Fruit fly (Drosophila melanogaster): Measurements from ENCODE around the gene Pvf3.

The Pvf3 gene

DNA sequence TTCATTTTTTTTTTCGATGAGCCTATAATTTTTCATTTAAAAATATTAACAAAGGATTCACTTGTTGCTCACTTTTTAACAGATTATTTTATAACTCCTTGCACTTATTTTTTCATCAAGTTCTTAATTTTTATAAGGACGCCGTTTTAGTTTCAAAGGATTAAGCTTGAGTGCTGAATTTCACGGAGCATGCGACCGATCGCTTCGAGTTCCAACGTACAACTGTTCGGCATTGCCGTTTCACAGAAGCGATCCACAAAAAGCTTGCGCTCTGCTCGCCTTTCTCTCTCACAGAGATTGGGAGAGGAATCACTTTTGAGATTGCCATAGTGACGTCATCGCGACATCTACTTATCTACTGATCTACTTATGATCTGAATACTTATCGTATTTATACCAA, 73.1 kb downstream of the Pvf3 start, which contains the start of gene Pvf2:
Gene Pvf2, minus strand, starts transcription at position 226 of the 400 bp plus-strand sequence.
- no peak for TF ChIP-seq CG7045 (GFP tag; optimal IDR thresholded peaks at IDR 0.05)
- no peak for TF ChIP-seq kay (GFP tag; ENCODE audit: borderline replicate concordance)
- no peak for TF ChIP-seq pad (GFP tag; optimal IDR thresholded peaks at IDR 0.05)
- TF ChIP-seq ovo (GFP tag; optimal IDR thresholded peaks at IDR 0.05), result no peak
- no peak for TF ChIP-seq tj (GFP tag; optimal IDR thresholded peaks at IDR 0.05)
- no peak for TF ChIP-seq CG11617 (GFP tag; optimal IDR thresholded peaks at IDR 0.05)
- TF ChIP-seq CG1620 (GFP tag; optimal IDR thresholded peaks at IDR 0.05), result no peak
- TF ChIP-seq CG33017 (tag; optimal IDR thresholded peaks at IDR 0.05), result no peak
- TF ChIP-seq Crg-1 (GFP tag; optimal IDR thresholded peaks at IDR 0.05), result no peak
- no peak for TF ChIP-seq CG14711 (tag; optimal IDR thresholded peaks at IDR 0.05)
- no peak for TF ChIP-seq CG12768 (GFP tag; optimal IDR thresholded peaks at IDR 0.05)

dm6 chr2L:7082203-7082602, 75.3 kb downstream of the Pvf3 start:
- TF ChIP-seq kay (GFP tag; ENCODE audit: borderline replicate concordance) (no peak), tj (GFP tag; optimal IDR thresholded peaks at IDR 0.05) (no peak), CG12768 (GFP tag; optimal IDR thresholded peaks at IDR 0.05) (no peak), CG1620 (GFP tag; optimal IDR thresholded peaks at IDR 0.05) (no peak), Hr96 (GFP tag; optimal IDR thresholded peaks at IDR 0.05) (no peak), bab1 (GFP tag; optimal IDR thresholded peaks at IDR 0.05) (no peak), ovo (GFP tag; optimal IDR thresholded peaks at IDR 0.05) (no peak), Crg-1 (GFP tag; optimal IDR thresholded peaks at IDR 0.05) (no peak), CG33017 (tag; optimal IDR thresholded peaks at IDR 0.05) (no peak), Mnt (GFP tag; optimal IDR thresholded peaks at IDR 0.05) (no peak), CG14711 (tag; optimal IDR thresholded peaks at IDR 0.05) (no peak)

- TF ChIP-seq Crg-1 (GFP tag; optimal IDR thresholded peaks at IDR 0.05), result no peak
- no peak for TF ChIP-seq cic (GFP tag; optimal IDR thresholded peaks at IDR 0.05)
- TF ChIP-seq tj (GFP tag; optimal IDR thresholded peaks at IDR 0.05), result no peak
- TF ChIP-seq cnc (optimal IDR thresholded peaks at IDR 0.05), result no peak
- TF ChIP-seq CG11617 (GFP tag; optimal IDR thresholded peaks at IDR 0.05), result no peak
- TF ChIP-seq CG12768 (GFP tag; optimal IDR thresholded peaks at IDR 0.05), result no peak
- TF ChIP-seq CG33017 (tag; optimal IDR thresholded peaks at IDR 0.05), result no peak
- TF ChIP-seq pad (GFP tag; optimal IDR thresholded peaks at IDR 0.05), result no peak
- TF ChIP-seq CG14711 (tag; optimal IDR thresholded peaks at IDR 0.05), result no peak
- no peak for TF ChIP-seq kay (GFP tag; ENCODE audit: borderline replicate concordance)
- no peak for TF ChIP-seq CG1620 (GFP tag; optimal IDR thresholded peaks at IDR 0.05)
- TF ChIP-seq CG7101 (tag; optimal IDR thresholded peaks at IDR 0.05), result no peak
- no peak for TF ChIP-seq CG7045 (GFP tag; optimal IDR thresholded peaks at IDR 0.05)
- no peak for TF ChIP-seq Mnt (GFP tag; optimal IDR thresholded peaks at IDR 0.05)
- no peak for TF ChIP-seq toe (GFP tag; optimal IDR thresholded peaks at IDR 0.05)
- TF ChIP-seq CG5204 (GFP tag; optimal IDR thresholded peaks at IDR 0.05), result no peak
- no peak for TF ChIP-seq Hr96 (GFP tag; optimal IDR thresholded peaks at IDR 0.05)
These were observed 76.2 kb downstream of the Pvf3 start for dm6 chr2L:7081307-7081706.

- no peak for TF ChIP-seq CG7045 (GFP tag; optimal IDR thresholded peaks at IDR 0.05)
- TF ChIP-seq CG7101 (tag; optimal IDR thresholded peaks at IDR 0.05), result no peak
- TF ChIP-seq ovo (GFP tag; optimal IDR thresholded peaks at IDR 0.05), result no peak
- TF ChIP-seq cic (GFP tag; optimal IDR thresholded peaks at IDR 0.05), result no peak
- TF ChIP-seq CG1620 (GFP tag; optimal IDR thresholded peaks at IDR 0.05), result no peak
- no peak for TF ChIP-seq cnc (optimal IDR thresholded peaks at IDR 0.05)
- TF ChIP-seq bab1 (GFP tag; optimal IDR thresholded peaks at IDR 0.05), result no peak
- no peak for TF ChIP-seq toe (GFP tag; optimal IDR thresholded peaks at IDR 0.05)
These were observed 80.7 kb downstream of the Pvf3 start for dm6 chr2L:7076804-7077203.

DNA sequence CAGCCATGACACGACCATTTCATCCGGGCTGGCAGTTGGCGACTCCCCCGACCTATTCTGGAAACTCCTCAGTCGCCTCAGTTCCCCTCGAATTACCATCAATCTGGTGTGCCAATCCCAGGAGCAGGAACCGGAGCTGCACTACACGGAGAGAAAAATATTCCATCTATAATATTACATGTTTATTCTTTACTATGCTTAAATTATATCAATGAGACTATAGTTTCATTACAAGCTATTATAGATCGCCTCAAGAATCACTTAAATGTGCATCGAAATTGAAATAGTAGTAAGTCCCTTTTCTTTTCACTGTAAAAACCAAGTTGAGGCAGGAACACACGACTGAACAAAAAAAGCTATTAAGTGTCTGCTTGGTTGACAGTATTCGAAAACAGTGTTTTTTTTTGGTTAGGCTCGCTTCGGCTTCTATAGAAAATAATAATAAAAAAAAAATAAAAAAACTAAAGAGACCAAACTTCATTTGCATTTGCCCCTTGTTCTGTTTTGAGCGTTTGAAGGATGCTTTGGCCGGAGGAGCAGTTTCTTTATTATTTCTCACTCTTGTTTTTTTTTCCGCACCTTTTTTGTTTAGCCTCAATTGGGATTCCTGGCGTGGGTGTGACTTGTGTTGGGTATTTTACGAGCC, 81.3 kb downstream of the Pvf3 start:
- TF ChIP-seq tj (GFP tag; optimal IDR thresholded peaks at IDR 0.05) (no peak), CG12768 (GFP tag; optimal IDR thresholded peaks at IDR 0.05) (no peak), CG7101 (tag; optimal IDR thresholded peaks at IDR 0.05) (no peak), pad (GFP tag; optimal IDR thresholded peaks at IDR 0.05) (no peak), toe (GFP tag; optimal IDR thresholded peaks at IDR 0.05) (no peak), Mnt (GFP tag; optimal IDR thresholded peaks at IDR 0.05) (no peak), kay (GFP tag; ENCODE audit: borderline replicate concordance) (no peak), CG14711 (tag; optimal IDR thresholded peaks at IDR 0.05) (no peak), Hr96 (GFP tag; optimal IDR thresholded peaks at IDR 0.05) (no peak), cic (GFP tag; optimal IDR thresholded peaks at IDR 0.05) (no peak), Clk (GFP tag; optimal IDR thresholded peaks at IDR 0.05) (no peak)

- TF ChIP-seq toe (GFP tag; optimal IDR thresholded peaks at IDR 0.05), result no peak
- TF ChIP-seq Clk (GFP tag; optimal IDR thresholded peaks at IDR 0.05), result no peak
- TF ChIP-seq Mnt (GFP tag; optimal IDR thresholded peaks at IDR 0.05), result no peak
- no peak for TF ChIP-seq ovo (GFP tag; optimal IDR thresholded peaks at IDR 0.05)
- TF ChIP-seq bab1 (GFP tag; optimal IDR thresholded peaks at IDR 0.05), result no peak
- no peak for TF ChIP-seq CG7045 (GFP tag; optimal IDR thresholded peaks at IDR 0.05)
- no peak for TF ChIP-seq Hr96 (GFP tag; optimal IDR thresholded peaks at IDR 0.05)
- no peak for TF ChIP-seq pad (GFP tag; optimal IDR thresholded peaks at IDR 0.05)
- no peak for TF ChIP-seq cic (GFP tag; optimal IDR thresholded peaks at IDR 0.05)
- no peak for TF ChIP-seq Crg-1 (GFP tag; optimal IDR thresholded peaks at IDR 0.05)
- TF ChIP-seq tj (GFP tag; optimal IDR thresholded peaks at IDR 0.05), result no peak
- no peak for TF ChIP-seq CG12768 (GFP tag; optimal IDR thresholded peaks at IDR 0.05)
These were observed 84.5 kb downstream of the Pvf3 start for dm6 chr2L:7073011-7073410.

DNA sequence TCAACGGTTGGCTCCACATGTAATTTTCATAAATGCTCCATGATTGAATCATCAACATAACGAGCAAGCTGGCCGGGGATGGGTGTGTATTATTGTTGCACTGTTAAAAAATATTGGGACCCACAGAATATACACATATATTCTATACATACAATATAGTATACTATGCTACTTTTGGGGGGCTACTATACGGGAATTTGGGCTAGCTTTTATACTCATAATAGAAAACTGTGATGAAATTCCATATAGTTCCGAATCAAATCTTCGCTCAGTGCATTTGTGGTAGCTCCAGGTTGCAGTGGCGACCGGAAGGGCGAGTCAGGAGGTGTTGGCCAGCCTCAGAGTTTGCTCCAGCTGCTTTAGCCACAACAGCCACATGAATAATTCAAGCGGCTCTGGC, 85.6 kb downstream of the Pvf3 start:
- TF ChIP-seq CG1620 (GFP tag; optimal IDR thresholded peaks at IDR 0.05), result no peak
- no peak for TF ChIP-seq toe (GFP tag; optimal IDR thresholded peaks at IDR 0.05)
